Fruit fly (Drosophila melanogaster) whole organism, embryonic: ENCODE data around the gene Gr63a.
A peak's percentile ranks its signal among the peaks of the same experiment; 100 is the strongest.

Experiments
- ATbp ChIP-seq: fragments of 200-800 bp; sonication (Bioruptor generic); optimal IDR thresholded peaks from 2 replicates; lab custom pipeline; 2017; ENCODE audit warnings: missing biosample characterization, mild to moderate bottlenecking, missing genetic modification characterization, missing genetic modification reagents
- Asciz ChIP-seq: fragments of 200-800 bp; sonication (Bioruptor generic); optimal IDR thresholded peaks from 2 replicates; lab custom pipeline; 2017; ENCODE audit warnings: missing biosample characterization, mild to moderate bottlenecking, missing genetic modification characterization, missing genetic modification reagents
- B-H2 ChIP-seq: fragments of 200-800 bp; sonication (Bioruptor generic); optimal IDR thresholded peaks from 2 replicates; lab custom pipeline; 2018; ENCODE audit warnings: missing biosample characterization, mild to moderate bottlenecking, missing genetic modification characterization
- BtbVII ChIP-seq: fragments of 200-800 bp; sonication (Bioruptor generic); optimal IDR thresholded peaks from 3 replicates; lab custom pipeline; 2017; ENCODE audit warnings: missing biosample characterization, mild to moderate bottlenecking, missing genetic modification characterization
- Bteb2 ChIP-seq: fragments of 200-800 bp; sonication (Bioruptor generic); optimal IDR thresholded peaks from 2 replicates; lab custom pipeline; 2016; ENCODE audit warnings: missing biosample characterization, missing genetic modification characterization
- CG10366 ChIP-seq: fragments of 200-800 bp; sonication (Bioruptor generic); IDR thresholded peaks from 2 replicates; pipeline ENCODE4 v1.3.6; 2022; ENCODE audit warnings: missing biosample characterization, missing genetic modification characterization
- CG10462 ChIP-seq: fragments of 200-800 bp; sonication (Bioruptor generic); optimal IDR thresholded peaks from 2 replicates; lab custom pipeline; 2016; ENCODE audit warnings: missing biosample characterization, missing genetic modification characterization
- CG11247 ChIP-seq: fragments of 200-800 bp; sonication (Bioruptor generic); IDR thresholded peaks from 2 replicates; pipeline ENCODE4 v1.3.6; 2022; ENCODE audit warnings: missing biosample characterization, missing genetic modification characterization
- CG12155 ChIP-seq: fragments of 200-800 bp; sonication (Bioruptor generic); optimal IDR thresholded peaks from 3 replicates; lab custom pipeline; 2016; ENCODE audit warnings: missing biosample characterization, missing genetic modification characterization
- CG1233 ChIP-seq: fragments of 200-800 bp; sonication (Bioruptor generic); optimal IDR thresholded peaks from 4 replicates; lab custom pipeline; 2018; ENCODE audit warnings: missing biosample characterization, mild to moderate bottlenecking, missing genetic modification characterization
- CG12659 ChIP-seq: fragments of 200-800 bp; sonication (Bioruptor generic); optimal IDR thresholded peaks from 3 replicates; lab custom pipeline; 2017; ENCODE audit warnings: mild to moderate bottlenecking, missing biosample characterization, missing genetic modification reagents, missing genetic modification characterization
- CG13296 ChIP-seq: fragments of 200-800 bp; sonication (Bioruptor generic); optimal IDR thresholded peaks from 3 replicates; lab custom pipeline; 2018; ENCODE audit warnings: missing biosample characterization, mild to moderate bottlenecking, missing genetic modification characterization
- CG15011 ChIP-seq: fragments of 200-800 bp; sonication (Bioruptor generic); optimal IDR thresholded peaks from 3 replicates; lab custom pipeline; 2018; ENCODE audit warnings: missing biosample characterization, mild to moderate bottlenecking, missing genetic modification characterization
- CG17568 ChIP-seq: fragments of 200-800 bp; sonication (Bioruptor generic); optimal IDR thresholded peaks from 2 replicates; lab custom pipeline; 2018; ENCODE audit warnings: missing biosample characterization, mild to moderate bottlenecking, missing genetic modification characterization, moderate library complexity
- CG18599 ChIP-seq: fragments of 200-800 bp; sonication (Bioruptor generic); optimal IDR thresholded peaks from 3 replicates; lab custom pipeline; 2017; ENCODE audit warnings: missing biosample characterization, missing genetic modification characterization, mild to moderate bottlenecking, moderate library complexity, missing genetic modification reagents
- CG18619 ChIP-seq: fragments of 200-800 bp; sonication (Bioruptor generic); optimal IDR thresholded peaks from 3 replicates; lab custom pipeline; 2017; ENCODE audit warnings: missing biosample characterization, mild to moderate bottlenecking, missing genetic modification characterization
- CG5180 ChIP-seq: fragments of 200-800 bp; sonication (Bioruptor generic); optimal IDR thresholded peaks from 3 replicates; lab custom pipeline; 2017; ENCODE audit warnings: missing biosample characterization, missing genetic modification characterization, mild to moderate bottlenecking, moderate library complexity, missing genetic modification reagents
- CG6791 ChIP-seq: fragments of 200-800 bp; sonication (Bioruptor generic); IDR thresholded peaks from 3 replicates; pipeline ENCODE4 v1.3.6; 2022; ENCODE audit warnings: missing biosample characterization, missing genetic modification characterization; ENCODE audit not compliant: partially characterized antibody
- CG7928 ChIP-seq: fragments of 200-800 bp; sonication (Bioruptor generic); optimal IDR thresholded peaks from 2 replicates; lab custom pipeline; 2017; ENCODE audit warnings: missing biosample characterization, mild to moderate bottlenecking, missing genetic modification characterization
- CG8924 ChIP-seq: fragments of 200-800 bp; optimal IDR thresholded peaks from 3 replicates; lab custom pipeline; 2019; ENCODE audit warnings: missing biosample characterization, mild to moderate bottlenecking, missing genetic modification characterization, moderate library complexity
- CG9817 ChIP-seq: fragments of 200-800 bp; sonication (Bioruptor generic); optimal IDR thresholded peaks from 2 replicates; lab custom pipeline; 2018; ENCODE audit warnings: missing biosample characterization, mild to moderate bottlenecking, missing genetic modification characterization, moderate library complexity
- CoRest ChIP-seq: fragments of 200-800 bp; sonication (Bioruptor generic); optimal IDR thresholded peaks from 3 replicates; lab custom pipeline; 2018; ENCODE audit warnings: missing biosample characterization, mild to moderate bottlenecking, missing genetic modification characterization, moderate library complexity
- Fer1 ChIP-seq: fragments of 200-800 bp; sonication (Bioruptor generic); optimal IDR thresholded peaks from 2 replicates; lab custom pipeline; 2017; ENCODE audit warnings: missing biosample characterization, mild to moderate bottlenecking, missing genetic modification characterization
- Fer2 ChIP-seq: fragments of 200-800 bp; sonication (Bioruptor generic); optimal IDR thresholded peaks from 2 replicates; lab custom pipeline; 2018; ENCODE audit warnings: missing biosample characterization, mild to moderate bottlenecking, missing genetic modification characterization, moderate library complexity
- Gsc ChIP-seq: fragments of 200-800 bp; sonication (Bioruptor generic); IDR thresholded peaks from 2 replicates; pipeline ENCODE4 v1.3.6; 2022; ENCODE audit warnings: missing biosample characterization, missing genetic modification characterization
- HLH3B ChIP-seq: fragments of 200-800 bp; sonication (Bioruptor generic); IDR thresholded peaks from 2 replicates; pipeline ENCODE4 v1.3.6; 2022; ENCODE audit warnings: missing biosample characterization, missing genetic modification characterization
- Hr39 ChIP-seq: fragments of >200 bp; optimal IDR thresholded peaks from 2 replicates; lab custom pipeline; 2017
- Max ChIP-seq: fragments of 200-800 bp; sonication (Bioruptor generic); optimal IDR thresholded peaks from 2 replicates; lab custom pipeline; 2016; ENCODE audit warnings: missing biosample characterization, mild to moderate bottlenecking, missing genetic modification characterization
- Nf-YA ChIP-seq: fragments of 200-800 bp; sonication (Bioruptor generic); IDR thresholded peaks from 2 replicates; pipeline ENCODE4 v1.3.6; 2022; ENCODE audit warnings: missing biosample characterization, missing genetic modification characterization
- Sox100B ChIP-seq: fragments of 200-800 bp; sonication (Bioruptor generic); optimal IDR thresholded peaks from 3 replicates; lab custom pipeline; 2018; ENCODE audit warnings: missing biosample characterization, mild to moderate bottlenecking, missing genetic modification characterization
- Taf1 ChIP-seq: fragments of 200-800 bp; sonication (Bioruptor generic); IDR thresholded peaks from 2 replicates; pipeline ENCODE4 v1.3.6; 2022; ENCODE audit warnings: missing biosample characterization, missing genetic modification characterization
- Vsx1 ChIP-seq: fragments of 200-800 bp; sonication (Bioruptor generic); optimal IDR thresholded peaks from 2 replicates; lab custom pipeline; 2017; ENCODE audit warnings: missing biosample characterization, mild to moderate bottlenecking, missing genetic modification characterization, missing genetic modification reagents
- ci ChIP-seq: fragments of 200-800 bp; sonication (Bioruptor generic); IDR thresholded peaks from 3 replicates; pipeline ENCODE4 v1.3.6; 2022; ENCODE audit warnings: missing biosample characterization, missing genetic modification characterization
- crc ChIP-seq: fragments of 200-800 bp; sonication (Bioruptor generic); optimal IDR thresholded peaks from 2 replicates; lab custom pipeline; 2016; ENCODE audit warnings: missing biosample characterization, missing genetic modification characterization
- esg ChIP-seq: fragments of 200-800 bp; sonication (Bioruptor generic); conservative IDR thresholded peaks from 2 replicates; pipeline ENCODE4 v1.3.6; 2022; ENCODE audit warnings: missing biosample characterization, missing genetic modification characterization
- exex ChIP-seq: fragments of 200-800 bp; sonication (Bioruptor generic); optimal IDR thresholded peaks from 4 replicates; lab custom pipeline; 2018; ENCODE audit warnings: missing biosample characterization, mild to moderate bottlenecking, missing genetic modification characterization, moderate library complexity
- gem ChIP-seq: fragments of 200-800 bp; sonication (Bioruptor generic); optimal IDR thresholded peaks from 2 replicates; lab custom pipeline; 2019; ENCODE audit warnings: missing biosample characterization, mild to moderate bottlenecking, missing genetic modification characterization, moderate library complexity
- hb ChIP-seq: fragments of 200-800 bp; sonication (Bioruptor generic); IDR thresholded peaks from 3 replicates; pipeline ENCODE4 v1.3.6; 2022; ENCODE audit warnings: missing biosample characterization, missing genetic modification characterization; ENCODE audit not compliant: partially characterized antibody
- lab ChIP-seq: fragments of 200-800 bp; sonication (Bioruptor generic); optimal IDR thresholded peaks from 3 replicates; lab custom pipeline; 2017; ENCODE audit warnings: missing biosample characterization, missing genetic modification characterization, mild to moderate bottlenecking, moderate library complexity, missing genetic modification reagents
- mirr ChIP-seq: fragments of 200-800 bp; sonication (Bioruptor generic); optimal IDR thresholded peaks from 3 replicates; lab custom pipeline; 2018; ENCODE audit warnings: missing biosample characterization, mild to moderate bottlenecking, missing genetic modification characterization
- scrt ChIP-seq: fragments of 200-800 bp; sonication (Bioruptor generic); optimal IDR thresholded peaks from 2 replicates; lab custom pipeline; 2018; ENCODE audit warnings: missing biosample characterization, mild to moderate bottlenecking, missing genetic modification characterization, moderate library complexity
- sd ChIP-seq: fragments of 200-800 bp; sonication (Bioruptor generic); optimal IDR thresholded peaks from 3 replicates; lab custom pipeline; 2018; ENCODE audit warnings: missing biosample characterization, mild to moderate bottlenecking, missing genetic modification characterization, moderate library complexity
- sens ChIP-seq: fragments of 200-800 bp; sonication (Bioruptor generic); peaks from one replicate; lab custom pipeline; 2016; ENCODE audit warnings: missing biosample characterization, missing genetic modification characterization
- sima ChIP-seq: fragments of 200-800 bp; sonication (Bioruptor generic); optimal IDR thresholded peaks from 2 replicates; lab custom pipeline; 2016; ENCODE audit warnings: missing biosample characterization, missing genetic modification characterization
- sqz ChIP-seq: fragments of 200-800 bp; sonication (Bioruptor generic); optimal IDR thresholded peaks from 3 replicates; lab custom pipeline; 2018; ENCODE audit warnings: missing biosample characterization, mild to moderate bottlenecking, missing genetic modification characterization
- sr ChIP-seq: fragments of 200-800 bp; sonication (Bioruptor generic); IDR thresholded peaks from 3 replicates; pipeline ENCODE4 v1.3.6; 2022; ENCODE audit warnings: missing biosample characterization, missing genetic modification characterization
- tx ChIP-seq: fragments of 200-800 bp; sonication (Bioruptor generic); optimal IDR thresholded peaks from 2 replicates; lab custom pipeline; 2016; ENCODE audit warnings: missing biosample characterization, missing genetic modification characterization
- unpg ChIP-seq: fragments of 200-800 bp; sonication (Bioruptor generic); optimal IDR thresholded peaks from 3 replicates; lab custom pipeline; 2018; ENCODE audit warnings: missing biosample characterization, mild to moderate bottlenecking, missing genetic modification characterization, moderate library complexity

Gr63a gene

dm6 chr3L:3932742-3933289 lies 36.4 kb upstream of the Gr63a start (continued):
- TF ChIP-seq sqz (GFP tag; lab: Kevin White, UChicago) = no peak
- no peak for TF ChIP-seq CG6791 (GFP tag; lab: Robert Waterston, UW)
- TF ChIP-seq hb (GFP tag; lab: Robert Waterston, UW) = no peak
- TF ChIP-seq CG7928 (GFP tag; lab: Kevin White, UChicago) = peak; percentile 16
- peak; percentile 54 for TF ChIP-seq BtbVII (GFP tag; lab: Kevin White, UChicago)
- TF ChIP-seq Taf1 (GFP tag; lab: Robert Waterston, UW) = no peak
- no peak for TF ChIP-seq crc
- TF ChIP-seq CG12155 (GFP tag; lab: Kevin White, UChicago) = no peak
- no peak for TF ChIP-seq HLH3B (GFP tag; lab: Robert Waterston, UW)
- peak; percentile 15 for TF ChIP-seq B-H2 (GFP tag; lab: Kevin White, UChicago)
- peak; percentile 81 for TF ChIP-seq lab (GFP tag; lab: Kevin White, UChicago)
- peak; percentile 21 for TF ChIP-seq CG1233 (GFP tag; lab: Kevin White, UChicago)
- peak; percentile 17 for TF ChIP-seq Vsx1 (GFP tag; lab: Kevin White, UChicago)
- TF ChIP-seq Nf-YA (GFP tag; lab: Robert Waterston, UW) = no peak
- peak; percentile 12 for TF ChIP-seq Sox100B (GFP tag; lab: Kevin White, UChicago)
- peak; percentile 9 for TF ChIP-seq Fer2
- peak; percentile 43 for TF ChIP-seq scrt
- TF ChIP-seq ci (GFP tag; lab: Robert Waterston, UW) = no peak
- TF ChIP-seq mirr = peak; percentile 27
- peak; percentile 16 for TF ChIP-seq CG18619 (GFP tag; lab: Kevin White, UChicago)
- TF ChIP-seq CoRest = peak; percentile 13
- no peak for TF ChIP-seq sima (GFP tag; lab: Kevin White, UChicago)
- TF ChIP-seq esg (GFP tag; lab: Robert Waterston, UW) = no peak
- peak; percentile 37 for TF ChIP-seq unpg (GFP tag; lab: Kevin White, UChicago)
- TF ChIP-seq CG12659 (GFP tag; lab: Kevin White, UChicago) = peak; percentile 32
- peak; percentile 44 for TF ChIP-seq sens (GFP tag; lab: Kevin White, UChicago)
- peak; percentile 35 for TF ChIP-seq gem (tag; lab: Kevin White, UChicago)
- TF ChIP-seq ATbp (GFP tag; lab: Kevin White, UChicago) = peak; percentile 42
- no peak for TF ChIP-seq CG10366
- no peak for TF ChIP-seq CG9817 (tag; lab: Kevin White, UChicago)
- TF ChIP-seq Gsc (GFP tag; lab: Robert Waterston, UW) = no peak
- TF ChIP-seq Asciz (GFP tag; lab: Kevin White, UChicago) = peak; percentile 7
- no peak for TF ChIP-seq sr
- TF ChIP-seq CG10462 (GFP tag; lab: Kevin White, UChicago) = no peak
- TF ChIP-seq sd (tag; lab: Kevin White, UChicago) = peak; percentile 43
- TF ChIP-seq CG8924 (tag; lab: Kevin White, UChicago) = peak; percentile 8
- peak; percentile 65 for TF ChIP-seq Fer1 (GFP tag; lab: Kevin White, UChicago)
- peak; percentile 25 for TF ChIP-seq CG15011 (GFP tag; lab: Kevin White, UChicago)
- no peak for TF ChIP-seq Max (GFP tag; lab: Kevin White, UChicago)
- peak; percentile 77 for TF ChIP-seq CG18599 (GFP tag; lab: Kevin White, UChicago)
- peak; percentile 23 for TF ChIP-seq Bteb2
- TF ChIP-seq CG13296 (GFP tag; lab: Kevin White, UChicago) = peak; percentile 34
- no peak for TF ChIP-seq CG11247 (GFP tag; lab: Robert Waterston, UW)
- TF ChIP-seq Hr39 (lab: Kevin White, UChicago) = no peak
- TF ChIP-seq exex (tag; lab: Kevin White, UChicago) = peak; percentile 25
- no peak for TF ChIP-seq tx
- TF ChIP-seq CG17568 (GFP tag; lab: Kevin White, UChicago) = peak; percentile 54
- TF ChIP-seq CG5180 = no peak
- TF ChIP-seq, all 482 proteins: peak for 66
